Worm (Caenorhabditis elegans) whole organism, midembryonic: Measurements from ENCODE around the gene alh-4.

Source experiments
- T22C8.4 ChIP-seq: fragments of 200-800 bp; sonication (Bioruptor generic); IDR thresholded peaks from 2 replicates; pipeline ENCODE4 v1.3.6; 2022; ENCODE audit warnings: missing genetic modification characterization, missing compliant biosample characterization
- flt-1 ChIP-seq: fragments of 200-800 bp; sonication (Bioruptor generic); IDR thresholded peaks from 2 replicates; pipeline ENCODE4 v1.3.6; 2022; ENCODE audit warnings: missing genetic modification characterization, missing compliant biosample characterization
- klf-2 ChIP-seq: fragments of 200-800 bp; sonication (Bioruptor generic); conservative IDR thresholded peaks from 2 replicates; pipeline ENCODE4 v1.3.6; 2022; ENCODE audit warnings: missing genetic modification reagents, missing genetic modification characterization, missing compliant biosample characterization
- ref-1 ChIP-seq: fragments of 200-800 bp; sonication (Bioruptor generic); conservative IDR thresholded peaks from 2 replicates; pipeline ENCODE4 v1.3.6; 2022; ENCODE audit warnings: missing genetic modification reagents, missing genetic modification characterization, missing compliant biosample characterization
- tab-1 ChIP-seq: fragments of 200-800 bp; sonication (Bioruptor generic); IDR thresholded peaks from 2 replicates; pipeline ENCODE4 v1.3.6; 2022; ENCODE audit warnings: missing genetic modification characterization, missing compliant biosample characterization
- ztf-23 ChIP-seq: fragments of 200-800 bp; sonication (Bioruptor generic); IDR thresholded peaks from 2 replicates; pipeline ENCODE4 v1.3.6; 2022; ENCODE audit warnings: missing genetic modification reagents, missing genetic modification characterization, missing compliant biosample characterization
- ztf-29 ChIP-seq: fragments of 200-800 bp; sonication (Bioruptor generic); IDR thresholded peaks from 2 replicates; pipeline ENCODE4 v1.3.6; 2022; ENCODE audit warnings: missing genetic modification reagents, missing genetic modification characterization, missing compliant biosample characterization

- TF ChIP-seq flt-1 (GFP tag; lab: Robert Waterston, UW) (no peak), tab-1 (no peak), ztf-29 (GFP tag; lab: Robert Waterston, UW) (no peak), ztf-23 (no peak), ref-1 (no peak), klf-2 (GFP tag; lab: Robert Waterston, UW) (no peak), T22C8.4 (GFP tag; lab: Robert Waterston, UW) (no peak)
Observed at ce11 chrV:6414985-6415384, 14.7 kb downstream of the alh-4 start, which contains the start of gene cht-6.
